Fruit fly (Drosophila melanogaster) whole organism, prepupa: ENCODE data around the gene CG1571.

Experiments used
- CG10631 ChIP-seq: fragments of 200-800 bp; sonication (Bioruptor generic); optimal IDR thresholded peaks from 2 replicates; lab custom pipeline; 2016; ENCODE audit warnings: missing biosample characterization, missing genetic modification characterization
- CG10669 ChIP-seq: fragments of 200-800 bp; sonication (Bioruptor generic); optimal IDR thresholded peaks from 3 replicates; lab custom pipeline; 2018; ENCODE audit warnings: missing biosample characterization, mild to moderate bottlenecking, missing genetic modification characterization, moderate library complexity
- CG11294 ChIP-seq: fragments of 200-800 bp; sonication (Bioruptor generic); IDR thresholded peaks from 2 replicates; pipeline ENCODE4 v1.3.6; 2022; ENCODE audit warnings: missing biosample characterization, missing genetic modification characterization
- CG11902 ChIP-seq: fragments of 200-800 bp; sonication (Bioruptor generic); optimal IDR thresholded peaks from 3 replicates; lab custom pipeline; 2016; ENCODE audit warnings: missing biosample characterization, missing genetic modification characterization
- CG15336 ChIP-seq: fragments of 200-800 bp; sonication (Bioruptor generic); IDR thresholded peaks from 2 replicates; pipeline ENCODE4 v1.3.6; 2022; ENCODE audit warnings: missing biosample characterization, missing genetic modification characterization
- CG1621 ChIP-seq: fragments of 200-800 bp; sonication (Bioruptor generic); optimal IDR thresholded peaks from 3 replicates; lab custom pipeline; 2018; ENCODE audit warnings: missing biosample characterization, mild to moderate bottlenecking, missing genetic modification characterization
- CG16779 ChIP-seq: fragments of 200-800 bp; sonication (Bioruptor generic); optimal IDR thresholded peaks from 3 replicates; lab custom pipeline; 2017; ENCODE audit warnings: missing biosample characterization, mild to moderate bottlenecking, missing genetic modification characterization
- CG31627 ChIP-seq: fragments of 200-800 bp; sonication (Bioruptor generic); optimal IDR thresholded peaks from 3 replicates; lab custom pipeline; 2016; ENCODE audit warnings: missing biosample characterization, missing genetic modification characterization
- CG32006 ChIP-seq: fragments of 200-800 bp; sonication (Bioruptor generic); optimal IDR thresholded peaks from 3 replicates; lab custom pipeline; 2017; ENCODE audit warnings: missing biosample characterization, mild to moderate bottlenecking, missing genetic modification characterization
- CG34406 ChIP-seq: fragments of 200-800 bp; sonication (Bioruptor generic); optimal IDR thresholded peaks from 3 replicates; lab custom pipeline; 2016; ENCODE audit warnings: missing biosample characterization, missing genetic modification characterization
- CG3919 ChIP-seq: fragments of 200-800 bp; sonication (Bioruptor generic); optimal IDR thresholded peaks from 3 replicates; lab custom pipeline; 2016; ENCODE audit warnings: missing biosample characterization, missing genetic modification characterization
- CG6163 ChIP-seq: fragments of 200-800 bp; sonication (Bioruptor generic); IDR thresholded peaks from 3 replicates; pipeline ENCODE4 v1.3.6; 2022; ENCODE audit warnings: missing biosample characterization, missing genetic modification characterization
- CG6276 ChIP-seq: fragments of 200-800 bp; sonication (Bioruptor generic); optimal IDR thresholded peaks from 2 replicates; lab custom pipeline; 2017; ENCODE audit warnings: missing biosample characterization, mild to moderate bottlenecking, missing genetic modification characterization
- CG6792 ChIP-seq: fragments of 200-800 bp; sonication (Bioruptor generic); optimal IDR thresholded peaks from 3 replicates; lab custom pipeline; 2016; ENCODE audit warnings: missing biosample characterization, missing genetic modification characterization
- CG7368 ChIP-seq: fragments of 200-800 bp; sonication (Bioruptor generic); optimal IDR thresholded peaks from 3 replicates; lab custom pipeline; 2016; ENCODE audit warnings: missing biosample characterization, missing genetic modification characterization
- CG8119 ChIP-seq: fragments of 200-800 bp; sonication (Bioruptor generic); IDR thresholded peaks from 3 replicates; pipeline ENCODE4 v1.3.6; 2022; ENCODE audit warnings: missing biosample characterization, missing genetic modification characterization
- CG8319 ChIP-seq: fragments of 200-800 bp; sonication (Bioruptor generic); optimal IDR thresholded peaks from 3 replicates; lab custom pipeline; 2016; ENCODE audit warnings: missing biosample characterization, missing genetic modification characterization
- Eip75B ChIP-seq: fragments of 200-800 bp; sonication (Bioruptor generic); optimal IDR thresholded peaks from 3 replicates; lab custom pipeline; 2016; ENCODE audit warnings: missing biosample characterization, missing genetic modification characterization
- Eip78C ChIP-seq: fragments of 200-800 bp; sonication (Bioruptor generic); peaks from one replicate; lab custom pipeline; 2016; ENCODE audit warnings: missing biosample characterization, missing genetic modification characterization
- Ets21C ChIP-seq: fragments of 200-800 bp; sonication (Bioruptor generic); optimal IDR thresholded peaks from 3 replicates; lab custom pipeline; 2016; ENCODE audit warnings: missing biosample characterization, missing genetic modification characterization
- Gug ChIP-seq: fragments of 200-800 bp; sonication (Bioruptor generic); IDR thresholded peaks from 2 replicates; pipeline ENCODE4 v1.3.6; 2022; ENCODE audit warnings: missing biosample characterization, missing genetic modification characterization
- Hr38 ChIP-seq: sonication (Bioruptor generic); optimal IDR thresholded peaks from 2 replicates; lab custom pipeline; 2016; ENCODE audit warnings: missing biosample characterization, missing genetic modification characterization
- Hr4 ChIP-seq: fragments of 200-800 bp; sonication (Bioruptor generic); optimal IDR thresholded peaks from 3 replicates; lab custom pipeline; 2016; ENCODE audit warnings: missing biosample characterization, missing genetic modification characterization
- Lpt ChIP-seq: fragments of 200-800 bp; sonication (Bioruptor generic); optimal IDR thresholded peaks from 3 replicates; lab custom pipeline; 2016; ENCODE audit warnings: missing biosample characterization, missing genetic modification characterization
- OdsH ChIP-seq: fragments of 200-800 bp; sonication (Bioruptor generic); optimal IDR thresholded peaks from 3 replicates; lab custom pipeline; 2016; ENCODE audit warnings: missing biosample characterization, missing genetic modification characterization
- Sox102F ChIP-seq: fragments of 200-800 bp; sonication (Bioruptor generic); optimal IDR thresholded peaks from 2 replicates; lab custom pipeline; 2016; ENCODE audit warnings: missing biosample characterization, mild to moderate bottlenecking, missing genetic modification characterization
- Sox14 ChIP-seq: fragments of 200-800 bp; sonication (Bioruptor generic); optimal IDR thresholded peaks from 3 replicates; lab custom pipeline; 2016; ENCODE audit warnings: missing biosample characterization, missing genetic modification characterization
- Sox15 ChIP-seq: fragments of 200-800 bp; sonication (Bioruptor generic); optimal IDR thresholded peaks from 3 replicates; lab custom pipeline; 2016; ENCODE audit warnings: missing biosample characterization, missing genetic modification characterization
- achi ChIP-seq: fragments of 200-800 bp; sonication (Bioruptor generic); optimal IDR thresholded peaks from 3 replicates; lab custom pipeline; 2016; ENCODE audit warnings: missing biosample characterization, missing genetic modification characterization
- acj6 ChIP-seq: fragments of 200-800 bp; sonication (Bioruptor generic); optimal IDR thresholded peaks from 3 replicates; lab custom pipeline; 2016; ENCODE audit warnings: missing biosample characterization, missing genetic modification characterization
- cyc ChIP-seq: fragments of 200-800 bp; sonication (Bioruptor generic); optimal IDR thresholded peaks from 3 replicates; lab custom pipeline; 2016; ENCODE audit warnings: missing biosample characterization, missing genetic modification characterization
- dsx ChIP-seq: fragments of 200-800 bp; optimal IDR thresholded peaks from 3 replicates; lab custom pipeline; 2019; ENCODE audit warnings: missing biosample characterization, mild to moderate bottlenecking, missing genetic modification characterization, moderate library complexity; ENCODE audit not compliant: poor library complexity, severe bottlenecking
- eg ChIP-seq: fragments of 200-800 bp; sonication (Bioruptor generic); IDR thresholded peaks from 3 replicates; pipeline ENCODE4 v1.3.6; 2022; ENCODE audit warnings: missing biosample characterization, missing genetic modification characterization
- esn ChIP-seq: fragments of 200-800 bp; sonication (Bioruptor generic); optimal IDR thresholded peaks from 2 replicates; lab custom pipeline; 2016; ENCODE audit warnings: missing biosample characterization, mild to moderate bottlenecking, missing genetic modification characterization, moderate library complexity
- fkh ChIP-seq: fragments of 200-800 bp; sonication (Bioruptor generic); optimal IDR thresholded peaks from 3 replicates; lab custom pipeline; 2017; ENCODE audit warnings: missing biosample characterization, mild to moderate bottlenecking, missing genetic modification characterization, moderate library complexity
- pdm3 ChIP-seq: fragments of 200-800 bp; sonication (Bioruptor generic); optimal IDR thresholded peaks from 3 replicates; lab custom pipeline; 2016; ENCODE audit warnings: missing biosample characterization, missing genetic modification characterization
- spab ChIP-seq: fragments of 200-800 bp; sonication (Bioruptor generic); optimal IDR thresholded peaks from 2 replicates; lab custom pipeline; 2017; ENCODE audit warnings: missing biosample characterization, mild to moderate bottlenecking, missing genetic modification characterization, missing genetic modification reagents
- ss ChIP-seq, 2 experiments: fragments of 200-800 bp; sonication (Bioruptor generic); optimal IDR thresholded peaks; 2 replicates in 1 of 2; 3 replicates in 1 of 2; lab custom pipeline; 2017 to 2018; ENCODE audit warnings: mild to moderate bottlenecking in 2 of 2, missing biosample characterization in 2 of 2, missing genetic modification characterization in 2 of 2, moderate library complexity in 1 of 2
- topi ChIP-seq: fragments of 200-800 bp; sonication (Bioruptor generic); optimal IDR thresholded peaks from 3 replicates; lab custom pipeline; 2016; ENCODE audit warnings: missing biosample characterization, missing genetic modification characterization
- vri ChIP-seq: fragments of 200-800 bp; sonication (Bioruptor generic); optimal IDR thresholded peaks from 3 replicates; lab custom pipeline; 2016; ENCODE audit warnings: missing biosample characterization, mild to moderate bottlenecking, missing genetic modification characterization

Gene CG1571

dm6 chrX:8057837-8058445 is 17.7 kb upstream of the CG1571 start (continued):
- no peak for TF ChIP-seq CG7368
- TF ChIP-seq CG16779 = no peak
- no peak for TF ChIP-seq CG10669 (GFP tag; lab: Kevin White, UChicago)
- TF ChIP-seq OdsH (GFP tag; lab: Kevin White, UChicago) = no peak
- TF ChIP-seq topi = no peak
- TF ChIP-seq CG8119 (GFP tag; lab: Robert Waterston, UW) = no peak
- TF ChIP-seq eg (GFP tag; lab: Robert Waterston, UW) = no peak; the same call in 2 of the 3 replicates
- no peak for TF ChIP-seq CG15336 (GFP tag; lab: Robert Waterston, UW)
- TF ChIP-seq Hr4 (GFP tag; lab: Kevin White, UChicago) = no peak
- TF ChIP-seq CG3919 (GFP tag; lab: Kevin White, UChicago) = no peak
- no peak for TF ChIP-seq spab (GFP tag; lab: Kevin White, UChicago)
- no peak for TF ChIP-seq achi
- no peak for TF ChIP-seq cyc

dm6 chrX:8058446-8058900 is 17.2 kb upstream of the CG1571 start:
- no peak for TF ChIP-seq CG6792
- TF ChIP-seq CG31627 = no peak
- peak; percentile 85 for TF ChIP-seq vri
- no peak for TF ChIP-seq CG8319
- no peak for TF ChIP-seq Hr38
- TF ChIP-seq CG34406 (GFP tag; lab: Kevin White, UChicago) = peak; percentile 19
- no peak for TF ChIP-seq Sox102F (GFP tag; lab: Kevin White, UChicago)
- TF ChIP-seq Eip78C (GFP tag; lab: Kevin White, UChicago) = peak; percentile 50
- peak; percentile 37 for TF ChIP-seq CG15336 (GFP tag; lab: Robert Waterston, UW)
- TF ChIP-seq CG7368 = no peak
- no peak for TF ChIP-seq pdm3 (GFP tag; lab: Kevin White, UChicago)
- no peak for TF ChIP-seq CG32006 (GFP tag; lab: Kevin White, UChicago)
- no peak for TF ChIP-seq esn (GFP tag; lab: Kevin White, UChicago)
- no peak for TF ChIP-seq acj6
- TF ChIP-seq Hr4 (GFP tag; lab: Kevin White, UChicago) = no peak
- peak; percentile 17 for TF ChIP-seq Sox14 (GFP tag; lab: Kevin White, UChicago)
- TF ChIP-seq spab (GFP tag; lab: Kevin White, UChicago) = no peak
- no peak for TF ChIP-seq Sox15 (GFP tag; lab: Kevin White, UChicago)
- TF ChIP-seq Ets21C (GFP tag; lab: Kevin White, UChicago) = no peak
- TF ChIP-seq eg (GFP tag; lab: Robert Waterston, UW) = peak; percentile 58; the same call in 2 of the 3 replicates
- peak; percentile 24 to 49 for TF ChIP-seq ss (GFP tag; optimal IDR thresholded peaks at IDR 0.05; lab: Kevin White, UChicago)
- TF ChIP-seq CG8119 (GFP tag; lab: Robert Waterston, UW) = peak; percentile 62
- TF ChIP-seq CG6163 = peak; percentile 67; the same call in 2 of the 3 replicates
- peak; percentile 12 for TF ChIP-seq Eip75B (GFP tag; lab: Kevin White, UChicago)
- TF ChIP-seq CG11902 (GFP tag; lab: Kevin White, UChicago) = no peak
- no peak for TF ChIP-seq topi
- no peak for TF ChIP-seq Gug
- no peak for TF ChIP-seq CG6276
- no peak for TF ChIP-seq CG11294 (GFP tag; lab: Robert Waterston, UW)
- TF ChIP-seq dsx (GFP tag; lab: Kevin White, UChicago) = no peak
- peak; percentile 30 for TF ChIP-seq Lpt (GFP tag; lab: Kevin White, UChicago)
- TF ChIP-seq CG1621 (tag; lab: Kevin White, UChicago) = peak; percentile 24
- TF ChIP-seq fkh (GFP tag; lab: Kevin White, UChicago) = peak; percentile 96
- TF ChIP-seq CG10631 (GFP tag; lab: Kevin White, UChicago) = no peak
- TF ChIP-seq, all 60 proteins: peak for 13
